Fruit fly (Drosophila melanogaster) whole organism, embryonic: ENCODE measurements around the gene ATPsyngamma.

ENCODE experiments used
- CG1024 ChIP-seq: fragments of 200-800 bp; sonication (Bioruptor generic); IDR thresholded peaks from 2 replicates; pipeline ENCODE4 v1.3.6; 2022; ENCODE audit warnings: missing biosample characterization, missing genetic modification characterization
- CG10321 ChIP-seq: fragments of 200-800 bp; sonication (Bioruptor generic); IDR thresholded peaks from 2 replicates; pipeline ENCODE4 v1.3.6; 2022; ENCODE audit warnings: missing biosample characterization, missing genetic modification characterization
- CG11560 ChIP-seq: fragments of 200-800 bp; sonication (Bioruptor generic); IDR thresholded peaks from 3 replicates; pipeline ENCODE4 v1.3.6; 2022; ENCODE audit warnings: missing biosample characterization, missing genetic modification characterization
- CG11696 ChIP-seq: fragments of 200-800 bp; sonication (Bioruptor generic); IDR thresholded peaks from 2 replicates; pipeline ENCODE4 v1.3.6; 2022; ENCODE audit warnings: missing biosample characterization, missing genetic modification characterization
- CG15601 ChIP-seq: fragments of 200-800 bp; sonication (Bioruptor generic); optimal IDR thresholded peaks from 3 replicates; lab custom pipeline; 2019; ENCODE audit warnings: missing biosample characterization, mild to moderate bottlenecking, missing genetic modification characterization, moderate library complexity
- CG18262 ChIP-seq: fragments of 200-800 bp; optimal IDR thresholded peaks from 3 replicates; lab custom pipeline; 2019; ENCODE audit warnings: missing biosample characterization, mild to moderate bottlenecking, missing genetic modification characterization, moderate library complexity
- CG18599 ChIP-seq: fragments of 200-800 bp; sonication (Bioruptor generic); optimal IDR thresholded peaks from 3 replicates; lab custom pipeline; 2017; ENCODE audit warnings: missing biosample characterization, missing genetic modification characterization, mild to moderate bottlenecking, moderate library complexity, missing genetic modification reagents
- CG2120 ChIP-seq: fragments of 200-800 bp; sonication (Bioruptor generic); optimal IDR thresholded peaks from 3 replicates; lab custom pipeline; 2016; ENCODE audit warnings: missing biosample characterization, missing genetic modification characterization
- CG2199 ChIP-seq: fragments of 200-800 bp; sonication (Bioruptor generic); IDR thresholded peaks from 3 replicates; pipeline ENCODE4 v1.3.6; 2022; ENCODE audit warnings: missing biosample characterization, missing genetic modification characterization
- CG2889 ChIP-seq: fragments of 200-800 bp; sonication (Bioruptor generic); IDR thresholded peaks from 3 replicates; pipeline ENCODE4 v1.3.6; 2022; ENCODE audit warnings: missing biosample characterization, missing genetic modification characterization
- CG30431 ChIP-seq: fragments of 200-800 bp; sonication (Bioruptor generic); optimal IDR thresholded peaks from 2 replicates; lab custom pipeline; 2017; ENCODE audit warnings: missing biosample characterization, missing genetic modification characterization
- CG31388 ChIP-seq: fragments of 200-800 bp; sonication (Bioruptor generic); optimal IDR thresholded peaks from 2 replicates; lab custom pipeline; 2016; ENCODE audit warnings: missing biosample characterization, missing genetic modification characterization
- CG4328 ChIP-seq: fragments of 200-800 bp; sonication (Bioruptor generic); optimal IDR thresholded peaks from 3 replicates; lab custom pipeline; 2017; ENCODE audit warnings: missing biosample characterization, missing genetic modification reagents, missing genetic modification characterization
- CG4404 ChIP-seq: fragments of 200-800 bp; sonication (Bioruptor generic); IDR thresholded peaks from 2 replicates; pipeline ENCODE4 v1.3.6; 2022; ENCODE audit warnings: missing biosample characterization, missing genetic modification characterization
- CG6689 ChIP-seq: fragments of 200-800 bp; sonication (Bioruptor generic); IDR thresholded peaks from 2 replicates; pipeline ENCODE4 v1.3.6; 2022; ENCODE audit warnings: missing biosample characterization, missing genetic modification characterization
- CG8089 ChIP-seq: fragments of 200-800 bp; sonication (Bioruptor generic); optimal IDR thresholded peaks from 3 replicates; lab custom pipeline; 2016; ENCODE audit warnings: missing biosample characterization, missing genetic modification characterization
- CG8478 ChIP-seq: fragments of >200 bp; optimal IDR thresholded peaks from 2 replicates; lab custom pipeline; 2018
- CG9797 ChIP-seq: fragments of 200-800 bp; sonication (Bioruptor generic); optimal IDR thresholded peaks from 3 replicates; lab custom pipeline; 2018; ENCODE audit warnings: missing biosample characterization, mild to moderate bottlenecking, missing genetic modification characterization
- Chrac-16 ChIP-seq: fragments of 200-800 bp; sonication (Bioruptor generic); optimal IDR thresholded peaks from 3 replicates; lab custom pipeline; 2016; ENCODE audit warnings: missing biosample characterization, missing genetic modification characterization
- ERR ChIP-seq: fragments of 200-800 bp; sonication (Bioruptor generic); optimal IDR thresholded peaks from 2 replicates; lab custom pipeline; 2016; ENCODE audit warnings: missing biosample characterization, missing genetic modification characterization
- Elba2 ChIP-seq: fragments of 200-800 bp; sonication (Bioruptor generic); optimal IDR thresholded peaks from 3 replicates; lab custom pipeline; 2016; ENCODE audit warnings: missing biosample characterization, missing genetic modification characterization
- Gug ChIP-seq: fragments of 200-800 bp; sonication (Bioruptor generic); IDR thresholded peaks from 4 replicates; pipeline ENCODE4 v1.3.6; 2022; ENCODE audit warnings: missing biosample characterization, missing genetic modification characterization
- Hmr ChIP-seq: fragments of 200-800 bp; sonication (Bioruptor generic); optimal IDR thresholded peaks from 3 replicates; lab custom pipeline; 2017; ENCODE audit warnings: mild to moderate bottlenecking, missing biosample characterization, missing genetic modification reagents, missing genetic modification characterization
- Hr3 ChIP-seq: fragments of 200-800 bp; sonication (Bioruptor generic); optimal IDR thresholded peaks from 3 replicates; lab custom pipeline; 2016; ENCODE audit warnings: missing biosample characterization, missing genetic modification characterization
- Hr39 ChIP-seq: fragments of >200 bp; optimal IDR thresholded peaks from 2 replicates; lab custom pipeline; 2017
- Lhr ChIP-seq: fragments of 200-800 bp; sonication (Bioruptor generic); optimal IDR thresholded peaks from 3 replicates; lab custom pipeline; 2017; ENCODE audit warnings: mild to moderate bottlenecking, missing biosample characterization, missing genetic modification reagents, missing genetic modification characterization
- MBD-R2 ChIP-seq: fragments of 200-800 bp; sonication (Bioruptor generic); IDR thresholded peaks from 2 replicates; pipeline ENCODE4 v1.3.6; 2022; ENCODE audit warnings: missing biosample characterization, missing genetic modification characterization
- Meics ChIP-seq: fragments of 200-800 bp; sonication (Bioruptor generic); optimal IDR thresholded peaks from 2 replicates; lab custom pipeline; 2017; ENCODE audit warnings: missing biosample characterization, mild to moderate bottlenecking, missing genetic modification characterization
- Mes4 ChIP-seq: fragments of 200-800 bp; sonication (Bioruptor generic); optimal IDR thresholded peaks from 2 replicates; lab custom pipeline; 2016; ENCODE audit warnings: missing biosample characterization, missing genetic modification characterization
- NfI ChIP-seq: fragments of 200-800 bp; sonication (Bioruptor generic); optimal IDR thresholded peaks from 3 replicates; lab custom pipeline; 2018; ENCODE audit warnings: missing biosample characterization, mild to moderate bottlenecking, missing genetic modification characterization, moderate library complexity
- Oli ChIP-seq: fragments of 200-800 bp; sonication (Bioruptor generic); optimal IDR thresholded peaks from 2 replicates; lab custom pipeline; 2018; ENCODE audit warnings: missing biosample characterization, mild to moderate bottlenecking, missing genetic modification characterization, moderate library complexity
- Optix ChIP-seq: fragments of 200-800 bp; sonication (Bioruptor generic); IDR thresholded peaks from 3 replicates; pipeline ENCODE4 v1.3.6; 2022; ENCODE audit warnings: missing biosample characterization, missing genetic modification characterization
- Pdp1 ChIP-seq, 2 experiments: fragments of 200-800 bp; sonication (Bioruptor generic); optimal IDR thresholded peaks; 3 replicates each; lab custom pipeline; 2016; ENCODE audit warnings: missing biosample characterization in 2 of 2, missing genetic modification characterization in 2 of 2, mild to moderate bottlenecking in 1 of 2, moderate library complexity in 1 of 2
- Ravus ChIP-seq: fragments of 200-800 bp; sonication (Bioruptor generic); IDR thresholded peaks from 2 replicates; pipeline ENCODE4 v1.3.6; 2022; ENCODE audit warnings: missing biosample characterization, missing genetic modification characterization
- Spps ChIP-seq: fragments of 200-800 bp; sonication (Bioruptor generic); optimal IDR thresholded peaks from 2 replicates; lab custom pipeline; 2018; ENCODE audit warnings: missing biosample characterization, mild to moderate bottlenecking, missing genetic modification characterization
- Stat92E ChIP-seq, 3 experiments: fragments of >200 bp in 2 of 3; fragments of 200-800 bp in 1 of 3; sonication (Bioruptor generic) in 1 of 3; optimal IDR thresholded peaks; 2 replicates each; lab custom pipeline; 2017 to 2019; ENCODE audit warnings: missing biosample characterization in 3 of 3, missing genetic modification characterization in 3 of 3, mild to moderate bottlenecking in 1 of 3, moderate library complexity in 1 of 3
- ase ChIP-seq: fragments of 200-800 bp; sonication (Bioruptor generic); IDR thresholded peaks from 3 replicates; pipeline ENCODE4 v1.3.6; 2022; ENCODE audit warnings: missing biosample characterization, missing genetic modification characterization
- chm ChIP-seq: fragments of 200-800 bp; sonication (Bioruptor generic); IDR thresholded peaks from 2 replicates; pipeline ENCODE4 v1.3.6; 2022; ENCODE audit warnings: missing biosample characterization, missing genetic modification characterization
- crc ChIP-seq: fragments of 200-800 bp; sonication (Bioruptor generic); optimal IDR thresholded peaks from 2 replicates; lab custom pipeline; 2016; ENCODE audit warnings: missing biosample characterization, missing genetic modification characterization
- fd3F ChIP-seq: fragments of 200-800 bp; sonication (Bioruptor generic); optimal IDR thresholded peaks from 2 replicates; lab custom pipeline; 2018; ENCODE audit warnings: missing biosample characterization, mild to moderate bottlenecking, missing genetic modification characterization, moderate library complexity
- gcm2 ChIP-seq: fragments of 200-800 bp; sonication (Bioruptor generic); optimal IDR thresholded peaks from 2 replicates; lab custom pipeline; 2016; ENCODE audit warnings: missing biosample characterization, missing genetic modification characterization
- gsb-n ChIP-seq: fragments of 200-800 bp; sonication (Bioruptor generic); optimal IDR thresholded peaks from 3 replicates; lab custom pipeline; 2018; ENCODE audit warnings: missing biosample characterization, mild to moderate bottlenecking, missing genetic modification characterization
- klu ChIP-seq: fragments of 200-800 bp; sonication (Bioruptor generic); IDR thresholded peaks from 2 replicates; pipeline ENCODE4 v1.3.6; 2022; ENCODE audit warnings: missing biosample characterization, missing genetic modification characterization
- p53 ChIP-seq: fragments of 200-800 bp; sonication (Bioruptor generic); optimal IDR thresholded peaks from 2 replicates; lab custom pipeline; 2016; ENCODE audit warnings: missing biosample characterization, missing genetic modification characterization
- pan ChIP-seq, 4 experiments: fragments of >200 bp in 3 of 4; fragments of 200-800 bp in 1 of 4; sonication (Bioruptor generic) in 1 of 4; optimal IDR thresholded peaks in 3 of 4; IDR thresholded peaks in 1 of 4; 2 replicates each; pipeline versions ENCODE4 v1.3.6 to Lab custom; 2017 to 2022; ENCODE audit warnings: missing biosample characterization in 2 of 4, missing genetic modification characterization in 2 of 4, mixed read lengths in 1 of 4
- ro ChIP-seq: fragments of 200-800 bp; sonication (Bioruptor generic); IDR thresholded peaks from 2 replicates; pipeline ENCODE4 v1.3.6; 2022; ENCODE audit warnings: missing biosample characterization, missing genetic modification characterization
- sens-2 ChIP-seq: fragments of 200-800 bp; sonication (Bioruptor generic); IDR thresholded peaks from 2 replicates; pipeline ENCODE4 v1.3.6; 2022; ENCODE audit warnings: missing biosample characterization, missing genetic modification characterization
- tll ChIP-seq, 2 experiments: fragments of 200-800 bp in 1 of 2; fragments of >200 bp in 1 of 2; sonication (Bioruptor generic) in 1 of 2; optimal IDR thresholded peaks; 2 replicates each; lab custom pipeline; 2017 to 2019; ENCODE audit warnings: missing biosample characterization in 2 of 2, missing genetic modification characterization in 2 of 2, mild to moderate bottlenecking in 1 of 2, moderate library complexity in 1 of 2
- toy ChIP-seq: fragments of 200-800 bp; sonication (Bioruptor generic); IDR thresholded peaks from 2 replicates; pipeline ENCODE4 v1.3.6; 2022; ENCODE audit warnings: missing biosample characterization, missing genetic modification characterization
- wor ChIP-seq: fragments of 200-800 bp; sonication (Bioruptor generic); IDR thresholded peaks from 2 replicates; pipeline ENCODE4 v1.3.6; 2022; ENCODE audit warnings: missing biosample characterization, missing genetic modification characterization
- zen ChIP-seq: fragments of 200-800 bp; sonication (Bioruptor generic); optimal IDR thresholded peaks from 3 replicates; lab custom pipeline; 2018; ENCODE audit warnings: missing biosample characterization, mild to moderate bottlenecking, missing genetic modification characterization, moderate library complexity

ATPsyngamma gene

dm6 chr3R:29773833-29774324 lies 24.9 kb upstream of the ATPsyngamma start (continued):
- TF ChIP-seq CG18262 (tag; lab: Kevin White, UChicago) (peak; percentile 33), Hmr (GFP tag; lab: Kevin White, UChicago) (peak; percentile 80), pan (optimal IDR thresholded peaks at IDR 0.05; lab: Kevin White, UChicago) (no peak), pan (GFP tag; optimal IDR thresholded peaks at IDR 0.05 in 1 of 2, IDR thresholded peaks at IDR 0.05 in 1 of 2) (peak in 1 of 2 experiments; percentile 52), CG2889 (GFP tag; lab: Robert Waterston, UW) (peak; percentile 37; the same call in 1 of the 3 replicates), toy (GFP tag; lab: Robert Waterston, UW) (peak; percentile 74), Optix (GFP tag; lab: Robert Waterston, UW) (peak; percentile 70; the same call in 1 of the 3 replicates), tll (GFP tag; optimal IDR thresholded peaks at IDR 0.05; lab: Kevin White, UChicago) (peak in 1 of 2 experiments; percentile 8), CG11560 (peak; percentile 73), CG2199 (GFP tag; lab: Robert Waterston, UW) (no peak), Meics (GFP tag; lab: Kevin White, UChicago) (peak; percentile 76), NfI (GFP tag; lab: Kevin White, UChicago) (peak; percentile 77), Gug (GFP tag; lab: Robert Waterston, UW) (peak; percentile 72; the same call in 3 of the 4 replicates), p53 (peak; percentile 26), CG9797 (no peak), Chrac-16 (GFP tag; lab: Kevin White, UChicago) (peak; percentile 62), Lhr (no peak), Spps (tag; lab: Kevin White, UChicago) (no peak), CG4404 (GFP tag; lab: Robert Waterston, UW) (peak; percentile 74), MBD-R2 (GFP tag; lab: Robert Waterston, UW) (peak; percentile 56; the same call in 1 of the 2 replicates), fd3F (peak; percentile 81), ro (GFP tag; lab: Robert Waterston, UW) (no peak), zen (tag; lab: Kevin White, UChicago) (peak; percentile 15), CG2120 (GFP tag; lab: Kevin White, UChicago) (peak; percentile 92), Stat92E (GFP tag; optimal IDR thresholded peaks at IDR 0.05; lab: Kevin White, UChicago) (no peak), CG8478 (lab: Kevin White, UChicago) (no peak), CG11696 (no peak), CG15601 (tag; lab: Kevin White, UChicago) (peak; percentile 18), crc (GFP tag; lab: Kevin White, UChicago) (peak; percentile 55), Hr3 (GFP tag; lab: Kevin White, UChicago) (peak; percentile 61), CG18599 (peak; percentile 81), CG4328 (peak; percentile 5), chm (GFP tag; lab: Robert Waterston, UW) (peak; percentile 53; the same call in 1 of the 2 replicates), Hr39 (lab: Kevin White, UChicago) (no peak), CG6689 (GFP tag; lab: Robert Waterston, UW) (peak; percentile 58), klu (GFP tag; lab: Robert Waterston, UW) (peak; percentile 74), Elba2 (GFP tag; lab: Kevin White, UChicago) (peak; percentile 67), Oli (tag; lab: Kevin White, UChicago) (peak; percentile 76), CG30431 (peak; percentile 59), Pdp1 (GFP tag; optimal IDR thresholded peaks at IDR 0.05; lab: Kevin White, UChicago) (peak; percentile 65 to 70), Mes4 (GFP tag; lab: Kevin White, UChicago) (peak; percentile 61), CG31388 (GFP tag; lab: Kevin White, UChicago) (no peak), ERR (GFP tag; lab: Kevin White, UChicago) (peak; percentile 16), CG10321 (GFP tag; lab: Robert Waterston, UW) (no peak), Ravus (GFP tag; lab: Robert Waterston, UW) (no peak), gcm2 (GFP tag; lab: Kevin White, UChicago) (peak; percentile 33), wor (GFP tag; lab: Robert Waterston, UW) (peak; percentile 68; the same call in 1 of the 2 replicates), sens-2 (GFP tag; lab: Robert Waterston, UW) (no peak), ase (GFP tag; lab: Robert Waterston, UW) (no peak), CG8089 (GFP tag; lab: Kevin White, UChicago) (peak; percentile 61), gsb-n (no peak), CG1024 (GFP tag; lab: Robert Waterston, UW) (no peak)
